Fruit fly (Drosophila melanogaster) whole organism, embryonic: ENCODE measurements around the gene CG9674.

Experiments
- Abd-B ChIP-seq: fragments of 200-800 bp; sonication (Bioruptor generic); optimal IDR thresholded peaks from 2 replicates; lab custom pipeline; 2018; ENCODE audit warnings: missing biosample characterization, mild to moderate bottlenecking, missing genetic modification characterization, moderate library complexity
- CG10267 ChIP-seq: fragments of 200-800 bp; sonication (Bioruptor generic); optimal IDR thresholded peaks from 2 replicates; lab custom pipeline; 2018; ENCODE audit warnings: missing biosample characterization, mild to moderate bottlenecking, missing genetic modification characterization, moderate library complexity
- CG10979 ChIP-seq: fragments of 200-800 bp; sonication (Bioruptor generic); optimal IDR thresholded peaks from 2 replicates; lab custom pipeline; 2018; ENCODE audit warnings: missing biosample characterization, mild to moderate bottlenecking, missing genetic modification characterization, moderate library complexity
- CG11247 ChIP-seq: fragments of 200-800 bp; sonication (Bioruptor generic); IDR thresholded peaks from 2 replicates; pipeline ENCODE4 v1.3.6; 2022; ENCODE audit warnings: missing biosample characterization, missing genetic modification characterization
- CG13287 ChIP-seq: fragments of 200-800 bp; sonication (Bioruptor generic); IDR thresholded peaks from 2 replicates; pipeline ENCODE4 v1.3.6; 2022; ENCODE audit warnings: missing biosample characterization, missing genetic modification characterization; ENCODE audit not compliant: partially characterized antibody
- CG15269 ChIP-seq: fragments of 200-800 bp; sonication (Bioruptor generic); optimal IDR thresholded peaks from 2 replicates; lab custom pipeline; 2018; ENCODE audit warnings: missing biosample characterization, mild to moderate bottlenecking, missing genetic modification characterization, moderate library complexity
- CG17361 ChIP-seq: fragments of 200-800 bp; sonication (Bioruptor generic); IDR thresholded peaks from 3 replicates; pipeline ENCODE4 v1.3.6; 2022; ENCODE audit warnings: missing biosample characterization, missing genetic modification characterization
- CG17829 ChIP-seq: fragments of 200-800 bp; optimal IDR thresholded peaks from 2 replicates; lab custom pipeline; 2019; ENCODE audit warnings: missing biosample characterization, mild to moderate bottlenecking, missing genetic modification characterization, moderate library complexity
- CG18599 ChIP-seq: fragments of 200-800 bp; sonication (Bioruptor generic); optimal IDR thresholded peaks from 3 replicates; lab custom pipeline; 2017; ENCODE audit warnings: missing biosample characterization, missing genetic modification characterization, mild to moderate bottlenecking, moderate library complexity, missing genetic modification reagents
- CG2120 ChIP-seq: fragments of 200-800 bp; sonication (Bioruptor generic); optimal IDR thresholded peaks from 3 replicates; lab custom pipeline; 2016; ENCODE audit warnings: missing biosample characterization, missing genetic modification characterization
- CG33213 ChIP-seq: fragments of 200-800 bp; sonication (Bioruptor generic); optimal IDR thresholded peaks from 3 replicates; lab custom pipeline; 2016; ENCODE audit warnings: missing biosample characterization, missing genetic modification characterization
- CG3995 ChIP-seq: fragments of 200-800 bp; sonication (Bioruptor generic); optimal IDR thresholded peaks from 3 replicates; lab custom pipeline; 2016; ENCODE audit warnings: missing biosample characterization, missing genetic modification characterization
- CG6683 ChIP-seq: fragments of 200-800 bp; sonication (Bioruptor generic); optimal IDR thresholded peaks from 2 replicates; lab custom pipeline; 2017; ENCODE audit warnings: missing biosample characterization, mild to moderate bottlenecking, missing genetic modification characterization, missing genetic modification reagents
- CG6689 ChIP-seq: fragments of 200-800 bp; sonication (Bioruptor generic); IDR thresholded peaks from 2 replicates; pipeline ENCODE4 v1.3.6; 2022; ENCODE audit warnings: missing biosample characterization, missing genetic modification characterization
- CG6854 ChIP-seq: fragments of 200-800 bp; sonication (Bioruptor generic); optimal IDR thresholded peaks from 3 replicates; lab custom pipeline; 2017; ENCODE audit warnings: missing biosample characterization, mild to moderate bottlenecking, missing genetic modification characterization
- CG8359 ChIP-seq: fragments of 200-800 bp; sonication (Bioruptor generic); optimal IDR thresholded peaks from 2 replicates; lab custom pipeline; 2017; ENCODE audit warnings: missing biosample characterization, mild to moderate bottlenecking, missing genetic modification characterization, borderline replicate concordance
- CHES-1-like ChIP-seq: fragments of 200-800 bp; sonication (Bioruptor generic); optimal IDR thresholded peaks from 2 replicates; lab custom pipeline; 2016; ENCODE audit warnings: missing biosample characterization, missing genetic modification characterization
- Dad ChIP-seq: fragments of 200-800 bp; sonication (Bioruptor generic); optimal IDR thresholded peaks from 3 replicates; lab custom pipeline; 2016; ENCODE audit warnings: missing biosample characterization, missing genetic modification characterization
- Deaf1 ChIP-seq: fragments of 200-800 bp; optimal IDR thresholded peaks from 3 replicates; lab custom pipeline; 2019; ENCODE audit warnings: missing biosample characterization, mild to moderate bottlenecking, missing genetic modification characterization, moderate library complexity
- Dek ChIP-seq: fragments of 200-800 bp; sonication (Bioruptor generic); optimal IDR thresholded peaks from 3 replicates; lab custom pipeline; 2019; ENCODE audit warnings: missing biosample characterization, mild to moderate bottlenecking, missing genetic modification characterization, moderate library complexity
- E2f1 ChIP-seq: fragments of 200-800 bp; sonication (Bioruptor generic); IDR thresholded peaks from 2 replicates; pipeline ENCODE4 v1.3.6; 2022; ENCODE audit warnings: missing biosample characterization, missing genetic modification characterization
- Gug ChIP-seq: fragments of 200-800 bp; sonication (Bioruptor generic); IDR thresholded peaks from 4 replicates; pipeline ENCODE4 v1.3.6; 2022; ENCODE audit warnings: missing biosample characterization, missing genetic modification characterization
- H15 ChIP-seq: fragments of 200-800 bp; sonication (Bioruptor generic); IDR thresholded peaks from 3 replicates; pipeline ENCODE4 v1.3.6; 2022; ENCODE audit warnings: missing biosample characterization, missing genetic modification characterization
- Hmx ChIP-seq: fragments of 200-800 bp; sonication (Bioruptor generic); optimal IDR thresholded peaks from 2 replicates; lab custom pipeline; 2016; ENCODE audit warnings: missing biosample characterization, missing genetic modification characterization
- Hsf ChIP-seq: fragments of 200-800 bp; sonication (Bioruptor generic); optimal IDR thresholded peaks from 3 replicates; lab custom pipeline; 2016; ENCODE audit warnings: missing biosample characterization, missing genetic modification characterization
- Mrtf ChIP-seq: fragments of 200-800 bp; sonication (Bioruptor generic); IDR thresholded peaks from 3 replicates; pipeline ENCODE4 v1.3.6; 2022; ENCODE audit warnings: missing biosample characterization, missing genetic modification characterization
- NC2α ChIP-seq: fragments of 200-800 bp; sonication (Bioruptor generic); optimal IDR thresholded peaks from 2 replicates; lab custom pipeline; 2016; ENCODE audit warnings: missing biosample characterization, missing genetic modification characterization
- NfI ChIP-seq: fragments of 200-800 bp; sonication (Bioruptor generic); optimal IDR thresholded peaks from 3 replicates; lab custom pipeline; 2018; ENCODE audit warnings: missing biosample characterization, mild to moderate bottlenecking, missing genetic modification characterization, moderate library complexity
- Poxn ChIP-seq: fragments of 200-800 bp; sonication (Bioruptor generic); IDR thresholded peaks from 2 replicates; pipeline ENCODE4 v1.3.6; 2022; ENCODE audit warnings: missing biosample characterization, missing genetic modification characterization
- Sox102F ChIP-seq: fragments of 200-800 bp; sonication (Bioruptor generic); optimal IDR thresholded peaks from 2 replicates; lab custom pipeline; 2018; ENCODE audit warnings: missing biosample characterization, mild to moderate bottlenecking, missing genetic modification characterization, moderate library complexity
- Xbp1 ChIP-seq: fragments of 200-800 bp; sonication (Bioruptor generic); optimal IDR thresholded peaks from 3 replicates; lab custom pipeline; 2016; ENCODE audit warnings: missing biosample characterization, mild to moderate bottlenecking, missing genetic modification characterization
- al ChIP-seq: fragments of 200-800 bp; sonication (Bioruptor generic); IDR thresholded peaks from 2 replicates; pipeline ENCODE4 v1.3.6; 2022; ENCODE audit warnings: missing biosample characterization, missing genetic modification characterization
- ato ChIP-seq: fragments of 200-800 bp; sonication (Bioruptor generic); IDR thresholded peaks from 2 replicates; pipeline ENCODE4 v1.3.6; 2022; ENCODE audit warnings: missing biosample characterization, missing genetic modification characterization; ENCODE audit not compliant: partially characterized antibody
- caup ChIP-seq: fragments of 200-800 bp; sonication (Bioruptor generic); optimal IDR thresholded peaks from 3 replicates; lab custom pipeline; 2017; ENCODE audit warnings: missing biosample characterization, mild to moderate bottlenecking, missing genetic modification characterization, moderate library complexity; ENCODE audit not compliant: severe bottlenecking
- chm ChIP-seq: fragments of 200-800 bp; sonication (Bioruptor generic); IDR thresholded peaks from 2 replicates; pipeline ENCODE4 v1.3.6; 2022; ENCODE audit warnings: missing biosample characterization, missing genetic modification characterization
- crol ChIP-seq: fragments of 200-800 bp; sonication (Bioruptor generic); IDR thresholded peaks from 2 replicates; pipeline ENCODE4 v1.3.6; 2022; ENCODE audit warnings: missing biosample characterization, missing genetic modification characterization
- crp ChIP-seq, 2 experiments: fragments of 200-800 bp; sonication (Bioruptor generic); optimal IDR thresholded peaks; 2 replicates in 1 of 2; 3 replicates in 1 of 2; lab custom pipeline; 2017; ENCODE audit warnings: missing biosample characterization in 2 of 2, missing genetic modification characterization in 2 of 2, mild to moderate bottlenecking in 1 of 2, moderate library complexity in 1 of 2
- dmrt11E ChIP-seq: fragments of 200-800 bp; sonication (Bioruptor generic); optimal IDR thresholded peaks from 3 replicates; lab custom pipeline; 2018; ENCODE audit warnings: missing biosample characterization, mild to moderate bottlenecking, missing genetic modification characterization, moderate library complexity
- hb ChIP-seq: fragments of 200-800 bp; sonication (Bioruptor generic); IDR thresholded peaks from 3 replicates; pipeline ENCODE4 v1.3.6; 2022; ENCODE audit warnings: missing biosample characterization, missing genetic modification characterization; ENCODE audit not compliant: partially characterized antibody
- her ChIP-seq: fragments of 200-800 bp; sonication (Bioruptor generic); optimal IDR thresholded peaks from 2 replicates; lab custom pipeline; 2016; ENCODE audit warnings: missing biosample characterization, missing genetic modification characterization
- jumu ChIP-seq: fragments of 200-800 bp; sonication (Bioruptor generic); optimal IDR thresholded peaks from 3 replicates; lab custom pipeline; 2016; ENCODE audit warnings: missing biosample characterization, missing genetic modification characterization
- ken ChIP-seq: fragments of 200-800 bp; sonication (Bioruptor generic); IDR thresholded peaks from 3 replicates; pipeline ENCODE4 v1.3.6; 2022; ENCODE audit warnings: missing biosample characterization, missing genetic modification characterization
- mam ChIP-seq: fragments of 200-800 bp; sonication (Bioruptor generic); optimal IDR thresholded peaks from 3 replicates; lab custom pipeline; 2016; ENCODE audit warnings: missing biosample characterization, missing genetic modification characterization
- pan ChIP-seq, 4 experiments: fragments of >200 bp in 3 of 4; fragments of 200-800 bp in 1 of 4; sonication (Bioruptor generic) in 1 of 4; optimal IDR thresholded peaks in 3 of 4; IDR thresholded peaks in 1 of 4; 2 replicates each; pipeline versions ENCODE4 v1.3.6 to Lab custom; 2017 to 2022; ENCODE audit warnings: missing biosample characterization in 2 of 4, missing genetic modification characterization in 2 of 4, mixed read lengths in 1 of 4
- pfk ChIP-seq: fragments of 200-800 bp; sonication (Bioruptor generic); optimal IDR thresholded peaks from 2 replicates; lab custom pipeline; 2018; ENCODE audit warnings: missing biosample characterization, mild to moderate bottlenecking, missing genetic modification characterization, moderate library complexity
- seq ChIP-seq: fragments of 200-800 bp; sonication (Bioruptor generic); IDR thresholded peaks from 2 replicates; pipeline ENCODE4 v1.3.6; 2022; ENCODE audit warnings: missing biosample characterization, missing genetic modification characterization
- tin ChIP-seq: fragments of 200-800 bp; sonication (Bioruptor generic); optimal IDR thresholded peaks from 3 replicates; lab custom pipeline; 2016; ENCODE audit warnings: missing biosample characterization, missing genetic modification characterization
- zen2 ChIP-seq: fragments of 200-800 bp; sonication (Bioruptor generic); IDR thresholded peaks from 3 replicates; pipeline ENCODE4 v1.3.6; 2022; ENCODE audit warnings: missing biosample characterization, missing genetic modification characterization; ENCODE audit not compliant: partially characterized antibody

Gene CG9674

dm6 chr3L:16844920-16845573, 37.5 kb upstream of the CG9674 start, which contains the start of the genes kud and Zcchc7 (continued):
- TF ChIP-seq CG15269: no peak
- no peak for TF ChIP-seq Mrtf (GFP tag; lab: Robert Waterston, UW)
- TF ChIP-seq CG6854 (GFP tag; lab: Kevin White, UChicago): no peak
- TF ChIP-seq ken (GFP tag; lab: Robert Waterston, UW): no peak
- TF ChIP-seq E2f1 (GFP tag; lab: Robert Waterston, UW): no peak
- TF ChIP-seq hb: no peak
- TF ChIP-seq H15: no peak
- TF ChIP-seq al (GFP tag; lab: Robert Waterston, UW): 0 out of 2 replicates have a peak, but pooled peaks have one; percentile 42
- TF ChIP-seq NfI: peak; percentile 65
- TF ChIP-seq CG8359 (GFP tag; lab: Kevin White, UChicago): no peak
- no peak for TF ChIP-seq Deaf1 (tag; lab: Kevin White, UChicago)
- no peak for TF ChIP-seq jumu (GFP tag; lab: Kevin White, UChicago)
- peak; percentile 58 for TF ChIP-seq Dad (GFP tag; lab: Kevin White, UChicago)
- peak; percentile 39; the same call in 1 of the 2 replicates for TF ChIP-seq CG13287 (GFP tag; lab: Robert Waterston, UW)
- TF ChIP-seq Sox102F (GFP tag; lab: Kevin White, UChicago): no peak
- peak; percentile 39 for TF ChIP-seq CHES-1-like (GFP tag; lab: Kevin White, UChicago)
- no peak for TF ChIP-seq crol (GFP tag; lab: Robert Waterston, UW)
- peak; percentile 37 for TF ChIP-seq CG3995 (GFP tag; lab: Kevin White, UChicago)
- TF ChIP-seq Gug (GFP tag; lab: Robert Waterston, UW): no peak
- TF ChIP-seq CG17829 (tag; lab: Kevin White, UChicago): peak; percentile 76
- TF ChIP-seq pan (optimal IDR thresholded peaks at IDR 0.05; lab: Kevin White, UChicago): no peak
- peak in 1 of 2 experiments; percentile 13 for TF ChIP-seq pan (GFP tag; optimal IDR thresholded peaks at IDR 0.05 in 1 of 2, IDR thresholded peaks at IDR 0.05 in 1 of 2)
- peak; percentile 83 for TF ChIP-seq CG2120
- TF ChIP-seq Hsf (GFP tag; lab: Kevin White, UChicago): peak; percentile 62
- TF ChIP-seq CG6689 (GFP tag; lab: Robert Waterston, UW): peak; percentile 50; the same call in 1 of the 2 replicates
- no peak for TF ChIP-seq pfk
- no peak for TF ChIP-seq her (GFP tag; lab: Kevin White, UChicago)
- TF ChIP-seq Dek (tag; lab: Kevin White, UChicago): peak; percentile 66
- TF ChIP-seq CG10267 (tag; lab: Kevin White, UChicago): peak; percentile 69
- no peak for TF ChIP-seq chm (GFP tag; lab: Robert Waterston, UW)
- TF ChIP-seq CG17361 (GFP tag; lab: Robert Waterston, UW): no peak; the same call in none of the 3 replicates
- no peak for TF ChIP-seq Hmx
- no peak for TF ChIP-seq NC2α (GFP tag; lab: Kevin White, UChicago)
- no peak for TF ChIP-seq CG18599 (GFP tag; lab: Kevin White, UChicago)
- peak; percentile 84 for TF ChIP-seq Xbp1 (GFP tag; lab: Kevin White, UChicago)
- TF ChIP-seq tin (GFP tag; lab: Kevin White, UChicago): peak; percentile 59
- TF ChIP-seq CG33213 (GFP tag; lab: Kevin White, UChicago): peak; percentile 9
- TF ChIP-seq mam (GFP tag; lab: Kevin White, UChicago): peak; percentile 64
- peak in 1 of 2 experiments; percentile 6 for TF ChIP-seq crp (GFP tag; optimal IDR thresholded peaks at IDR 0.05; lab: Kevin White, UChicago)
- TF ChIP-seq CG6683 (GFP tag; lab: Kevin White, UChicago): no peak
- TF ChIP-seq dmrt11E (tag; lab: Kevin White, UChicago): peak; percentile 57
- no peak for TF ChIP-seq seq (GFP tag; lab: Robert Waterston, UW)
- peak; percentile 47 for TF ChIP-seq Abd-B
- no peak for TF ChIP-seq caup (GFP tag; lab: Kevin White, UChicago)
- no peak for TF ChIP-seq CG11247
- no peak for TF ChIP-seq zen2 (GFP tag; lab: Robert Waterston, UW)
- peak; percentile 20 for TF ChIP-seq CG10979 (tag; lab: Kevin White, UChicago)
- TF ChIP-seq Poxn: no peak
- TF ChIP-seq ato (GFP tag; lab: Robert Waterston, UW): 0 out of 2 replicates have a peak, but pooled peaks have one; percentile 10
